Worm (Caenorhabditis elegans): ENCODE data around the gene W04E12.3.

- TF ChIP-seq W03F9.2 (tag; optimal IDR thresholded peaks at IDR 0.05) (no peak), dao-5 (tag; optimal IDR thresholded peaks at IDR 0.05) (no peak), him-1 (tag; optimal IDR thresholded peaks at IDR 0.05) (no peak)
These were observed 13.5 kb downstream of the W04E12.3 start, which contains the start of gene clec-50 for ce11 chrV:19755260-19755659.

All from whole organism, L4/young adult.